Fruit fly (Drosophila melanogaster) whole organism, embryonic: ENCODE data around the gene Tehao.
A peak's percentile ranks its signal among the peaks of the same experiment; 100 is the strongest.

Experiments used
- Antp ChIP-seq: fragments of 200-800 bp; sonication (Bioruptor generic); optimal IDR thresholded peaks from 3 replicates; lab custom pipeline; 2016; ENCODE audit warnings: missing biosample characterization, missing genetic modification characterization
- Atf6 ChIP-seq: fragments of 200-800 bp; sonication (Bioruptor generic); IDR thresholded peaks from 2 replicates; pipeline ENCODE4 v1.3.6; 2022; ENCODE audit warnings: missing biosample characterization, missing genetic modification characterization
- Bdp1 ChIP-seq: fragments of 200-800 bp; sonication (Bioruptor generic); optimal IDR thresholded peaks from 3 replicates; lab custom pipeline; 2016; ENCODE audit warnings: missing biosample characterization, missing genetic modification characterization
- CG10543 ChIP-seq: fragments of 200-800 bp; sonication (Bioruptor generic); optimal IDR thresholded peaks from 3 replicates; lab custom pipeline; 2017; ENCODE audit warnings: missing biosample characterization, mild to moderate bottlenecking, missing genetic modification characterization, moderate library complexity
- CG11695 ChIP-seq: fragments of 200-800 bp; sonication (Bioruptor generic); IDR thresholded peaks from 3 replicates; pipeline ENCODE4 v1.3.6; 2022; ENCODE audit warnings: missing biosample characterization, missing genetic modification characterization
- CG13624 ChIP-seq: fragments of 200-800 bp; sonication (Bioruptor generic); optimal IDR thresholded peaks from 2 replicates; lab custom pipeline; 2016; ENCODE audit warnings: missing biosample characterization, missing genetic modification characterization
- CG14014 ChIP-seq: fragments of 200-800 bp; sonication (Bioruptor generic); IDR thresholded peaks from 2 replicates; pipeline ENCODE4 v1.3.6; 2022; ENCODE audit warnings: missing biosample characterization, missing genetic modification characterization
- CG15073 ChIP-seq: fragments of 200-800 bp; sonication (Bioruptor generic); optimal IDR thresholded peaks from 2 replicates; lab custom pipeline; 2016; ENCODE audit warnings: missing biosample characterization, missing genetic modification characterization
- CG16813 ChIP-seq: fragments of 200-800 bp; sonication (Bioruptor generic); IDR thresholded peaks from 3 replicates; pipeline ENCODE4 v1.3.6; 2022; ENCODE audit warnings: missing biosample characterization, missing genetic modification characterization; ENCODE audit not compliant: partially characterized antibody
- CG18599 ChIP-seq: fragments of 200-800 bp; sonication (Bioruptor generic); optimal IDR thresholded peaks from 3 replicates; lab custom pipeline; 2017; ENCODE audit warnings: missing biosample characterization, missing genetic modification characterization, mild to moderate bottlenecking, moderate library complexity, missing genetic modification reagents
- CG31441 ChIP-seq: fragments of 200-800 bp; sonication (Bioruptor generic); IDR thresholded peaks from 2 replicates; pipeline ENCODE4 v1.3.6; 2022; ENCODE audit warnings: missing biosample characterization, missing genetic modification characterization
- CG34376 ChIP-seq: fragments of 200-800 bp; sonication (Bioruptor generic); optimal IDR thresholded peaks from 2 replicates; lab custom pipeline; 2018; ENCODE audit warnings: missing biosample characterization, mild to moderate bottlenecking, missing genetic modification characterization
- CG4404 ChIP-seq: fragments of 200-800 bp; sonication (Bioruptor generic); IDR thresholded peaks from 2 replicates; pipeline ENCODE4 v1.3.6; 2022; ENCODE audit warnings: missing biosample characterization, missing genetic modification characterization
- CG4854 ChIP-seq: fragments of 200-800 bp; sonication (Bioruptor generic); optimal IDR thresholded peaks from 2 replicates; lab custom pipeline; 2016; ENCODE audit warnings: missing biosample characterization, missing genetic modification characterization, inconsistent platforms
- CG6175 ChIP-seq: fragments of 200-800 bp; sonication (Bioruptor generic); IDR thresholded peaks from 3 replicates; pipeline ENCODE4 v1.3.6; 2022; ENCODE audit warnings: missing biosample characterization, missing genetic modification characterization
- CG8765 ChIP-seq: fragments of 200-800 bp; sonication (Bioruptor generic); IDR thresholded peaks from 2 replicates; pipeline ENCODE4 v1.3.6; 2022; ENCODE audit warnings: missing biosample characterization, missing genetic modification characterization
- CG9876 ChIP-seq: fragments of 200-800 bp; sonication (Bioruptor generic); optimal IDR thresholded peaks from 2 replicates; lab custom pipeline; 2016; ENCODE audit warnings: missing biosample characterization, missing genetic modification characterization
- E2f1 ChIP-seq: fragments of 200-800 bp; sonication (Bioruptor generic); IDR thresholded peaks from 2 replicates; pipeline ENCODE4 v1.3.6; 2022; ENCODE audit warnings: missing biosample characterization, missing genetic modification characterization
- ERR ChIP-seq: fragments of 200-800 bp; sonication (Bioruptor generic); optimal IDR thresholded peaks from 2 replicates; lab custom pipeline; 2016; ENCODE audit warnings: missing biosample characterization, missing genetic modification characterization
- Elba2 ChIP-seq: fragments of 200-800 bp; sonication (Bioruptor generic); optimal IDR thresholded peaks from 3 replicates; lab custom pipeline; 2016; ENCODE audit warnings: missing biosample characterization, missing genetic modification characterization
- GATAe ChIP-seq: fragments of 200-800 bp; sonication (Bioruptor generic); conservative IDR thresholded peaks from 2 replicates; pipeline ENCODE4 v1.3.6; 2022; ENCODE audit warnings: missing biosample characterization, missing genetic modification characterization
- Hey ChIP-seq: fragments of 200-800 bp; sonication (Bioruptor generic); optimal IDR thresholded peaks from 3 replicates; lab custom pipeline; 2018; ENCODE audit warnings: missing biosample characterization, mild to moderate bottlenecking, missing genetic modification characterization
- Hr78 ChIP-seq, 2 experiments: fragments of 200-800 bp in 1 of 2; fragments of >200 bp in 1 of 2; sonication (Bioruptor generic) in 1 of 2; optimal IDR thresholded peaks; 2 replicates each; lab custom pipeline; 2017 to 2019; ENCODE audit warnings: missing biosample characterization in 2 of 2, missing genetic modification characterization in 2 of 2, mild to moderate bottlenecking in 1 of 2, moderate library complexity in 1 of 2
- Lim3 ChIP-seq: fragments of 200-800 bp; sonication (Bioruptor generic); IDR thresholded peaks from 2 replicates; pipeline ENCODE4 v1.3.6; 2022; ENCODE audit warnings: missing biosample characterization, missing genetic modification characterization
- Mes4 ChIP-seq: fragments of 200-800 bp; sonication (Bioruptor generic); optimal IDR thresholded peaks from 2 replicates; lab custom pipeline; 2016; ENCODE audit warnings: missing biosample characterization, missing genetic modification characterization
- Ptx1 ChIP-seq: fragments of 200-800 bp; sonication (Bioruptor generic); IDR thresholded peaks from 2 replicates; pipeline ENCODE4 v1.3.6; 2022; ENCODE audit warnings: missing biosample characterization, missing genetic modification characterization
- Sry-β ChIP-seq: fragments of 200-800 bp; sonication (Bioruptor generic); optimal IDR thresholded peaks from 2 replicates; lab custom pipeline; 2018; ENCODE audit warnings: missing biosample characterization, mild to moderate bottlenecking, missing genetic modification characterization, moderate library complexity
- Xrp1 ChIP-seq: fragments of 200-800 bp; sonication (Bioruptor generic); IDR thresholded peaks from 2 replicates; pipeline ENCODE4 v1.3.6; 2022; ENCODE audit warnings: missing biosample characterization, missing genetic modification characterization
- ato ChIP-seq: fragments of 200-800 bp; sonication (Bioruptor generic); IDR thresholded peaks from 2 replicates; pipeline ENCODE4 v1.3.6; 2022; ENCODE audit warnings: missing biosample characterization, missing genetic modification characterization; ENCODE audit not compliant: partially characterized antibody
- cad ChIP-seq: fragments of >200 bp; optimal IDR thresholded peaks from 2 replicates; lab custom pipeline; 2017; ENCODE audit warnings: missing biosample characterization, missing genetic modification characterization
- caup ChIP-seq: fragments of 200-800 bp; sonication (Bioruptor generic); optimal IDR thresholded peaks from 3 replicates; lab custom pipeline; 2017; ENCODE audit warnings: missing biosample characterization, mild to moderate bottlenecking, missing genetic modification characterization, moderate library complexity; ENCODE audit not compliant: severe bottlenecking
- chinmo ChIP-seq: fragments of 200-800 bp; sonication (Bioruptor generic); IDR thresholded peaks from 4 replicates; pipeline ENCODE4 v1.3.6; 2022; ENCODE audit warnings: missing biosample characterization, missing genetic modification characterization; ENCODE audit not compliant: partially characterized antibody
- cwo ChIP-seq: fragments of 200-800 bp; sonication (Bioruptor generic); optimal IDR thresholded peaks from 3 replicates; lab custom pipeline; 2017; ENCODE audit warnings: missing biosample characterization, missing genetic modification characterization, mild to moderate bottlenecking, moderate library complexity, missing genetic modification reagents
- dimm ChIP-seq: fragments of 200-800 bp; sonication (Bioruptor generic); IDR thresholded peaks from 2 replicates; pipeline ENCODE4 v1.3.6; 2022; ENCODE audit warnings: missing biosample characterization, missing genetic modification characterization
- dpn ChIP-seq, 2 experiments: fragments of 200-800 bp; sonication (Bioruptor generic); optimal IDR thresholded peaks; 3 replicates each; lab custom pipeline; 2016; ENCODE audit warnings: missing biosample characterization in 2 of 2, missing genetic modification characterization in 2 of 2
- exex ChIP-seq: fragments of 200-800 bp; sonication (Bioruptor generic); optimal IDR thresholded peaks from 4 replicates; lab custom pipeline; 2018; ENCODE audit warnings: missing biosample characterization, mild to moderate bottlenecking, missing genetic modification characterization, moderate library complexity
- gfzf ChIP-seq: fragments of 200-800 bp; sonication (Bioruptor generic); optimal IDR thresholded peaks from 2 replicates; lab custom pipeline; 2016; ENCODE audit warnings: missing biosample characterization, mild to moderate bottlenecking, missing genetic modification characterization, moderate library complexity
- grn ChIP-seq: fragments of 200-800 bp; sonication (Bioruptor generic); optimal IDR thresholded peaks from 3 replicates; lab custom pipeline; 2017; ENCODE audit warnings: missing biosample characterization, missing genetic modification characterization
- her ChIP-seq: fragments of 200-800 bp; sonication (Bioruptor generic); optimal IDR thresholded peaks from 2 replicates; lab custom pipeline; 2016; ENCODE audit warnings: missing biosample characterization, missing genetic modification characterization
- knrl ChIP-seq: fragments of 200-800 bp; sonication (Bioruptor generic); IDR thresholded peaks from 3 replicates; pipeline ENCODE4 v1.3.6; 2022; ENCODE audit warnings: missing biosample characterization, missing genetic modification characterization; ENCODE audit not compliant: partially characterized antibody
- lab ChIP-seq: fragments of 200-800 bp; sonication (Bioruptor generic); optimal IDR thresholded peaks from 3 replicates; lab custom pipeline; 2017; ENCODE audit warnings: missing biosample characterization, missing genetic modification characterization, mild to moderate bottlenecking, moderate library complexity, missing genetic modification reagents
- mirr ChIP-seq: fragments of 200-800 bp; sonication (Bioruptor generic); optimal IDR thresholded peaks from 3 replicates; lab custom pipeline; 2018; ENCODE audit warnings: missing biosample characterization, mild to moderate bottlenecking, missing genetic modification characterization
- mld ChIP-seq: fragments of 200-800 bp; sonication (Bioruptor generic); IDR thresholded peaks from 3 replicates; pipeline ENCODE4 v1.3.6; 2022; ENCODE audit warnings: missing biosample characterization, missing genetic modification characterization; ENCODE audit not compliant: partially characterized antibody
- onecut ChIP-seq: fragments of 200-800 bp; sonication (Bioruptor generic); IDR thresholded peaks from 2 replicates; pipeline ENCODE4 v1.3.6; 2022; ENCODE audit warnings: missing biosample characterization, missing genetic modification characterization
- psq ChIP-seq: fragments of 200-800 bp; sonication (Bioruptor generic); optimal IDR thresholded peaks from 2 replicates; lab custom pipeline; 2017; ENCODE audit warnings: missing biosample characterization, missing genetic modification characterization
- sd ChIP-seq: fragments of 200-800 bp; sonication (Bioruptor generic); optimal IDR thresholded peaks from 3 replicates; lab custom pipeline; 2018; ENCODE audit warnings: missing biosample characterization, mild to moderate bottlenecking, missing genetic modification characterization, moderate library complexity
- sna ChIP-seq: fragments of 200-800 bp; sonication (Bioruptor generic); IDR thresholded peaks from 2 replicates; pipeline ENCODE4 v1.3.6; 2022; ENCODE audit warnings: missing biosample characterization, missing genetic modification characterization; ENCODE audit not compliant: partially characterized antibody
- sug ChIP-seq: fragments of 200-800 bp; optimal IDR thresholded peaks from 2 replicates; lab custom pipeline; 2019; ENCODE audit warnings: missing biosample characterization, mild to moderate bottlenecking, missing genetic modification characterization, moderate library complexity
- vfl ChIP-seq: fragments of 200-800 bp; sonication (Bioruptor generic); optimal IDR thresholded peaks from 2 replicates; lab custom pipeline; 2016; ENCODE audit warnings: missing biosample characterization, missing genetic modification characterization

The Tehao gene

dm6 chr2L:13436791-13437190 lies 1.4 kb downstream of the Tehao start:
- peak; percentile 91 for TF ChIP-seq mirr (GFP tag; lab: Kevin White, UChicago)
- TF ChIP-seq CG34376 (GFP tag; lab: Kevin White, UChicago), result peak; percentile 86
- TF ChIP-seq sd, result peak; percentile 55
- TF ChIP-seq knrl, result no peak
- TF ChIP-seq CG8765, result no peak
- TF ChIP-seq caup (GFP tag; lab: Kevin White, UChicago), result peak; percentile 35
- TF ChIP-seq lab (GFP tag; lab: Kevin White, UChicago), result peak; percentile 43
- TF ChIP-seq GATAe (GFP tag; lab: Robert Waterston, UW), result peak; percentile 74
- TF ChIP-seq Hey (tag; lab: Kevin White, UChicago), result peak; percentile 21
- no peak for TF ChIP-seq Atf6 (GFP tag; lab: Robert Waterston, UW)
- peak; percentile 85 for TF ChIP-seq grn (GFP tag; lab: Kevin White, UChicago)
- TF ChIP-seq dpn (GFP tag; optimal IDR thresholded peaks at IDR 0.05; lab: Kevin White, UChicago), result no peak
- TF ChIP-seq CG18599 (GFP tag; lab: Kevin White, UChicago), result peak; percentile 26
- TF ChIP-seq Sry-β, result no peak
- no peak for TF ChIP-seq psq (GFP tag; lab: Kevin White, UChicago)
- TF ChIP-seq chinmo (GFP tag; lab: Robert Waterston, UW), result 0 out of 4 replicates have a peak, but pooled peaks have one; percentile 50
- TF ChIP-seq Mes4 (GFP tag; lab: Kevin White, UChicago), result no peak
- 0 out of 3 replicates have a peak, but pooled peaks have one; percentile 32 for TF ChIP-seq CG6175
- no peak for TF ChIP-seq Elba2 (GFP tag; lab: Kevin White, UChicago)
- TF ChIP-seq Lim3 (GFP tag; lab: Robert Waterston, UW), result peak; percentile 73; the same call in 1 of the 2 replicates
- peak; percentile 12 for TF ChIP-seq CG10543
- TF ChIP-seq CG16813 (GFP tag; lab: Robert Waterston, UW), result no peak
- TF ChIP-seq Hr78 (GFP tag; optimal IDR thresholded peaks at IDR 0.05; lab: Kevin White, UChicago), result peak in 1 of 2 experiments; percentile 16
- TF ChIP-seq sug (tag; lab: Kevin White, UChicago), result peak; percentile 94
- peak; percentile 99 for TF ChIP-seq exex (tag; lab: Kevin White, UChicago)
- peak; percentile 82 for TF ChIP-seq cwo (GFP tag; lab: Kevin White, UChicago)

dm6 chr2L:13445249-13445846 lies 9.9 kb downstream of the Tehao start, which contains the start of gene Hacd2:
TSS of gene Hacd2 (minus strand) at chr2L:13445651.
- TF ChIP-seq sna (GFP tag; lab: Robert Waterston, UW), result peak; percentile 13; the same call in 1 of the 2 replicates
- 0 out of 2 replicates have a peak, but pooled peaks have one; percentile 14 for TF ChIP-seq Xrp1 (GFP tag; lab: Robert Waterston, UW)
- TF ChIP-seq CG13624, result peak; percentile 53
- TF ChIP-seq CG15073 (GFP tag; lab: Kevin White, UChicago), result no peak
- no peak for TF ChIP-seq CG4404 (GFP tag; lab: Robert Waterston, UW)
- no peak for TF ChIP-seq cad
- peak; percentile 20 for TF ChIP-seq vfl (GFP tag; lab: Kevin White, UChicago)
- TF ChIP-seq ato (GFP tag; lab: Robert Waterston, UW), result peak; percentile 37; the same call in 1 of the 2 replicates
- no peak for TF ChIP-seq mld (GFP tag; lab: Robert Waterston, UW)
- peak; percentile 53 for TF ChIP-seq ERR
- no peak for TF ChIP-seq CG8765
- no peak for TF ChIP-seq E2f1 (GFP tag; lab: Robert Waterston, UW)
- TF ChIP-seq Sry-β, result no peak
- TF ChIP-seq CG11695 (GFP tag; lab: Robert Waterston, UW), result peak; percentile 50; the same call in 1 of the 3 replicates
- TF ChIP-seq dimm (GFP tag; lab: Robert Waterston, UW), result no peak
- TF ChIP-seq CG4854, result peak; percentile 37
- peak; percentile 38 for TF ChIP-seq Antp (GFP tag; lab: Kevin White, UChicago)
- peak; percentile 39 for TF ChIP-seq her (GFP tag; lab: Kevin White, UChicago)
- TF ChIP-seq Ptx1 (GFP tag; lab: Robert Waterston, UW), result no peak
- 0 out of 2 replicates have a peak, but pooled peaks have one; percentile 18 for TF ChIP-seq CG31441 (GFP tag; lab: Robert Waterston, UW)
- TF ChIP-seq gfzf (GFP tag; lab: Kevin White, UChicago), result peak; percentile 95
- peak; percentile 39 for TF ChIP-seq CG9876 (GFP tag; lab: Kevin White, UChicago)
- peak; percentile 1 for TF ChIP-seq Bdp1 (GFP tag; lab: Kevin White, UChicago)
- TF ChIP-seq CG14014, result 0 out of 2 replicates have a peak, but pooled peaks have one; percentile 9
- peak; percentile 96 for TF ChIP-seq onecut (GFP tag; lab: Robert Waterston, UW)
